Fruit fly (Drosophila melanogaster) whole organism, wandering third instar larva: ENCODE measurements around the gene CG12009.
A peak's percentile ranks its signal among the peaks of the same experiment; 100 is the strongest.

Source experiments
- CG32264 ChIP-seq: fragments of 200-800 bp; sonication (Bioruptor generic); optimal IDR thresholded peaks from 2 replicates; lab custom pipeline; 2016; ENCODE audit warnings: missing biosample characterization, missing genetic modification characterization
- CrebA ChIP-seq: fragments of 200-800 bp; sonication (Bioruptor generic); optimal IDR thresholded peaks from 2 replicates; lab custom pipeline; 2016; ENCODE audit warnings: missing biosample characterization, mild to moderate bottlenecking, missing genetic modification characterization, borderline replicate concordance
- Dfd ChIP-seq: fragments of >200 bp; optimal IDR thresholded peaks from 2 replicates; lab custom pipeline; 2017; ENCODE audit warnings: missing biosample characterization, missing genetic modification characterization
- Hr78 ChIP-seq: fragments of >200 bp; optimal IDR thresholded peaks from 2 replicates; lab custom pipeline; 2017; ENCODE audit warnings: missing biosample characterization, missing genetic modification characterization
- OdsH ChIP-seq: fragments of 200-800 bp; sonication (Bioruptor generic); optimal IDR thresholded peaks from 2 replicates; lab custom pipeline; 2016; ENCODE audit warnings: missing biosample characterization, mild to moderate bottlenecking, missing genetic modification characterization
- Vsx2 ChIP-seq: fragments of 200-300, 225-300 bp; sonication (Bioruptor generic); optimal IDR thresholded peaks from 2 replicates; lab custom pipeline; 2018; ENCODE audit warnings: missing biosample characterization, missing genetic modification characterization; ENCODE audit not compliant: partially characterized antibody
- fru ChIP-seq: fragments of 200-800 bp; sonication (Bioruptor generic); optimal IDR thresholded peaks from 3 replicates; lab custom pipeline; 2016; ENCODE audit warnings: missing biosample characterization, mild to moderate bottlenecking, missing genetic modification characterization
- psq ChIP-seq: fragments of 200-800 bp; sonication (Bioruptor generic); optimal IDR thresholded peaks from 3 replicates; lab custom pipeline; 2017; ENCODE audit warnings: missing biosample characterization, mild to moderate bottlenecking, missing genetic modification characterization, moderate library complexity
- usp ChIP-seq: fragments of >200 bp; optimal IDR thresholded peaks from 2 replicates; lab custom pipeline; 2017; ENCODE audit warnings: missing biosample characterization, missing genetic modification characterization

DNA sequence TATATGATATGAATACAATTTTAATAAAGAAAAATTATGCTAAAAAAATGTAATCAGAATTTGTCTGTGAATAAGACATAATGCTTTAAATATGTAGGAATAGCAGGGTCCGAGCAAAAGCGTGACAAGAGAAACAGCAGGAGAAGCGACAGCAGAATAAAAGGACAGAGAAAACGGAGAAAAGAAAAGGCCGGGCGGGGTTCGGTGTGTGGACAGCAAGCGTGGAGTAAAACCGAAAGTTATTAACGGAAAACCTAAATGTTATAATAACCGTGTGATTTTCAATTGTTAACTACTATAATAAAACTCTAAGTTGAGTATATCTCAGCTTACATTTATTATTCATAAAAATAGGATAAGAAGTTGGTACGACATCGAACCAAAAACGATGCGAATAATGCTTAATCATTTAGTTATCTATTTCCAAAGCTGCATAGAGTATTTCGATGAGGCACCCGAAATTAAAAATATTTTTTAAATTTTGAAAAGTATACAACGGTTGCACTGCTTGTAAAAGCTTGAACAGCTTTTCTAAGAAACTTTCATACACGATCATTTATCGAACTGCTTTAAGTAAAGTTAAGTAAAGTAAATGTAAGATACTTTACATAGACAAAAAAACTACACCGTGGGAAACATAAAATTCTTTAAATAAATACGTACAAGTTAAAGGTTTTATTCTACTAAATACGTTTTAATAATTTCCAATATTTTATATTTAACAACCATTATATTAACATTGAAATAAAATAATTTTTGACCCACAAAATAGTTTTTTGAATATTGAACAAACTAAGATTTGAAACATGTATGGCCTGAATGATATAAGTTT is 39.4 kb upstream of the CG12009 start:
- TF ChIP-seq usp (GFP tag; lab: Kevin White, UChicago) (no peak), Vsx2 (GFP tag; lab: Kevin White, UChicago) (peak; percentile 24), Hr78 (GFP tag; lab: Kevin White, UChicago) (no peak), fru (GFP tag; lab: Kevin White, UChicago) (peak; percentile 26), Dfd (GFP tag; lab: Kevin White, UChicago) (no peak), psq (GFP tag; lab: Kevin White, UChicago) (peak; percentile 74), CrebA (peak; percentile 62), OdsH (no peak), CG32264 (no peak)
